Fruit fly (Drosophila melanogaster): ENCODE measurements around the gene vas.

DNA sequence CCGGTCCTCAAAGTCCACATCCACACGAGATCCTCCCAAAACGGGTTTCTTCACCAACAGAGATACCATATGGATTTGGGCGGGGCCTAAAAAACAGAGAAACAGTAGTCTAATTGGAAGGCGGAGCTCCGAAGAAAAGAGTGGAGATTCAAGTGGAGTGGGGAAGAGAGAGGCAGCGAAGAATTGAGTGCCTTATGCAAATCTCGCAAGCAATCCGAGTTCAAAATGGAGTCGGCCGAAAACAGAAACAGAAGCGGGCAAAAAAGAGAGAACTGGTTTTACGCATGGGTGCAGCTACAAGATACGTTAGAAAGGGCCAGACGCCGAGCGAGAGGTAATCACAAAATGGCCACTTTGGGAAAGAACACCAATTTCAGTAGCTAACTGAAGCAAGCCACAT lies 49.8 kb downstream of the vas start:
- TF ChIP-seq Myc (optimal IDR thresholded peaks at IDR 0.05) (no peak), woc (GFP tag; optimal IDR thresholded peaks at IDR 0.05) (no peak), jim (GFP tag; optimal IDR thresholded peaks at IDR 0.05) (no peak), h (GFP tag; optimal IDR thresholded peaks at IDR 0.05) (no peak), tai (GFP tag; optimal IDR thresholded peaks at IDR 0.05) (no peak), OdsH (GFP tag; optimal IDR thresholded peaks at IDR 0.05) (no peak), br (GFP tag; optimal IDR thresholded peaks at IDR 0.05) (no peak), fru (GFP tag; optimal IDR thresholded peaks at IDR 0.05) (no peak), psq (GFP tag; optimal IDR thresholded peaks at IDR 0.05) (no peak), Hr78 (GFP tag; optimal IDR thresholded peaks at IDR 0.05) (no peak), pan (optimal IDR thresholded peaks at IDR 0.05) (no peak)
